Fruit fly (Drosophila melanogaster) whole organism, wandering third instar larva: Measurements from ENCODE around the gene Cap-D3.

Experiments
- Dfd ChIP-seq: fragments of >200 bp; optimal IDR thresholded peaks from 2 replicates; lab custom pipeline; 2017; ENCODE audit warnings: missing biosample characterization, missing genetic modification characterization
- Hnf4 ChIP-seq: fragments of 200-800 bp; sonication (Bioruptor generic); optimal IDR thresholded peaks from 2 replicates; lab custom pipeline; 2016; ENCODE audit warnings: missing biosample characterization, mild to moderate bottlenecking, missing genetic modification characterization
- Jra ChIP-seq: sonication (Bioruptor generic); optimal IDR thresholded peaks from 2 replicates; lab custom pipeline; 2016; ENCODE audit warnings: missing biosample characterization, missing genetic modification characterization
- OdsH ChIP-seq: fragments of 200-800 bp; sonication (Bioruptor generic); optimal IDR thresholded peaks from 2 replicates; lab custom pipeline; 2016; ENCODE audit warnings: missing biosample characterization, mild to moderate bottlenecking, missing genetic modification characterization
- br ChIP-seq: fragments of 200-800 bp; sonication (Bioruptor generic); optimal IDR thresholded peaks from 2 replicates; lab custom pipeline; 2016; ENCODE audit warnings: missing biosample characterization, missing genetic modification characterization
- dl ChIP-seq, 2 experiments: fragments of 175-275, 200-275 bp in 1 of 2; fragments of 200-275 bp in 1 of 2; sonication (Bioruptor generic); optimal IDR thresholded peaks; lab custom pipeline; 2018; ENCODE audit warnings: mild to moderate bottlenecking in 2 of 2, missing biosample characterization in 2 of 2, missing genetic modification characterization in 2 of 2, moderate library complexity in 2 of 2; ENCODE audit not compliant: partially characterized antibody in 2 of 2, insufficient read depth in 1 of 2
- dsf ChIP-seq: sonication (Bioruptor generic); optimal IDR thresholded peaks from 2 replicates; lab custom pipeline; 2016; ENCODE audit warnings: missing biosample characterization, missing genetic modification characterization, borderline replicate concordance
- fru ChIP-seq: fragments of 200-800 bp; sonication (Bioruptor generic); optimal IDR thresholded peaks from 3 replicates; lab custom pipeline; 2016; ENCODE audit warnings: missing biosample characterization, mild to moderate bottlenecking, missing genetic modification characterization
- h ChIP-seq: fragments of 200-800 bp; sonication (Bioruptor generic); optimal IDR thresholded peaks from 3 replicates; lab custom pipeline; 2016; ENCODE audit warnings: missing biosample characterization, mild to moderate bottlenecking, missing genetic modification characterization
- jim ChIP-seq: fragments of 175-275, 200-325 bp; sonication (Bioruptor generic); optimal IDR thresholded peaks from 2 replicates; lab custom pipeline; 2016; ENCODE audit warnings: missing biosample characterization, mild to moderate bottlenecking, missing genetic modification characterization
- lola ChIP-seq: fragments of >200 bp; optimal IDR thresholded peaks from 2 replicates; lab custom pipeline; 2017; ENCODE audit warnings: missing biosample characterization, missing genetic modification characterization
- pan ChIP-seq: fragments of >200 bp; optimal IDR thresholded peaks from 2 replicates; lab custom pipeline; 2017
- sage ChIP-seq: fragments of 200-800 bp; sonication (Bioruptor generic); optimal IDR thresholded peaks from 2 replicates; lab custom pipeline; 2016; ENCODE audit warnings: missing biosample characterization, mild to moderate bottlenecking, missing genetic modification characterization
- usp ChIP-seq: fragments of >200 bp; optimal IDR thresholded peaks from 2 replicates; lab custom pipeline; 2017; ENCODE audit warnings: missing biosample characterization, missing genetic modification characterization

DNA sequence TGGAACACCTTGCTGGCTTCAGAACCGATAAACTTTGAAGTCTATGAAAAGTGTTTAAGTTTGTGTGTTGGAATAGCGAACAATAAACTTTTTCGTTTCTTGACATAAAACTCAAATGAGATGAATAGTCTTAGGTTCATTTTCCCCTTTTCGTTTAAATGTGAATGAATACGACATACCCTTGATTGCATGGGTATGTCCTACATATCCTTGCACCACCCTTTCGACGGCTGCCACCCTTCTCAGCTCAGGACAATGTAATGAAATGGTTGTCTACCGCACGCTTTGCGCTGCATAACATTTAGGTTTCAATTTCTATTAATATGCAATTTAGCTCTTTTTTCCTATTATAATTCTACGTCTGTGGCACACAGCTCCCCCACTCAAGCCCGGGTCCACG is 55.3 kb downstream of the Cap-D3 start, which contains the start of gene CG14011:
- TF ChIP-seq OdsH (GFP tag; lab: Kevin White, UChicago) = no peak
- TF ChIP-seq usp (GFP tag; lab: Kevin White, UChicago) = no peak
- no peak for TF ChIP-seq sage
- TF ChIP-seq h = no peak
- TF ChIP-seq jim = no peak
- no peak for TF ChIP-seq Dfd
- TF ChIP-seq pan (lab: Kevin White, UChicago) = no peak
- no peak for TF ChIP-seq br
- no peak for TF ChIP-seq fru (GFP tag; lab: Kevin White, UChicago)
- no peak for TF ChIP-seq dsf (GFP tag; lab: Kevin White, UChicago)
- TF ChIP-seq lola (GFP tag; lab: Kevin White, UChicago) = no peak
- TF ChIP-seq Jra = no peak
- no peak for TF ChIP-seq dl (GFP tag; optimal IDR thresholded peaks at IDR 0.05; lab: Kevin White, UChicago; ENCODE audit: insufficient read depth in 1 of 2, partially characterized antibody in 2 of 2)
- no peak for TF ChIP-seq Hnf4 (GFP tag; lab: Kevin White, UChicago)
